Worm (Caenorhabditis elegans): ENCODE data around the gene sftb-6.
A peak's percentile ranks its signal among the peaks of the same experiment; 100 is the strongest.

The sftb-6 gene

DNA sequence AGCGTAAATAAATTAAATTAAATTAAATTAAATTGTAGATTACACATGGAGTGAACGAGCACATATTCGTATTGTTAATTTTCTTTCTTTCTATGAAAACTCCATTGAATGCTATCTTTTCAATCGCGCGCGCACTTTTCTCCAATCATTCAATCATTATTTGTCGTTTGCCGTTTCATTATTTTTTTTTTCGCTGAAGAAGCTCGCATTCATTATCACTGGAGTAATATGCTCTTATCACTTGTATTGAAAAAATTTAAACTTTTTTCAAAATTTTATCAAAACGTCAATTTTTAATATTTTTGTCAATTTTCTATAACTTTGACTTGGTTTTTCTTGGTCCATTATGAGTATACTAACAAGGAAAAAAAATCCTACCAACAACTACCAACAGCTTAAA, 32.7 kb upstream of the sftb-6 start:
- TF ChIP-seq tbx-11 (GFP tag; IDR thresholded peaks at IDR 0.05) (no peak), hmbx-1 (tag; optimal IDR thresholded peaks at IDR 0.05) (no peak), ets-7 (tag; optimal IDR thresholded peaks at IDR 0.05) (no peak), hnd-1 (tag; optimal IDR thresholded peaks at IDR 0.05) (no peak), aly-1 (tag; optimal IDR thresholded peaks at IDR 0.05) (no peak), scrt-1 (GFP tag; IDR thresholded peaks at IDR 0.05) (no peak), hmg-4 (GFP tag; optimal IDR thresholded peaks at IDR 0.05) (no peak)

DNA sequence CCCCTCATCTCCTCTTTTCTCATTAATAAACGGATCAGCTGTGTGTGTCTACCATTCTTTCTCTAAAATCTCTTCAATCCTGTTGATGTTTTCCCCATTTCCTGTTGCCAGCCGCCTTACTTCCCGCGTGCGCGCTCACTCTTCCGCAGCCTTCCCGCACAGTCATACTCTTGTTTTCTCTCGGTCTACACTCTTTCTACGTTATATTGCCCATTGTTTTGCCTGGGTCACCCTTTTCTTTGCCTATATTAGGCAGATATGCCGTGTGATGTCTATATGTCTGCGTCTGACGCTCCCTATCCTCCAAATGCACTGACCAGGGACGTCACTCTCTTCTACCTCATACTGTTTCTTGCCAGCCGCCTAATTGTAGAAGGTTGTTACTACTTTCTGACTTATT, 31.9 kb upstream of the sftb-6 start:
- TF ChIP-seq hmbx-1 (tag; optimal IDR thresholded peaks at IDR 0.05) = no peak
- peak; percentile 39 for TF ChIP-seq aly-1 (tag; optimal IDR thresholded peaks at IDR 0.05)
- no peak for TF ChIP-seq hnd-1 (tag; optimal IDR thresholded peaks at IDR 0.05)
- TF ChIP-seq ets-7 (tag; optimal IDR thresholded peaks at IDR 0.05) = peak; percentile 34
- no peak for TF ChIP-seq flt-1 (GFP tag; IDR thresholded peaks at IDR 0.05)
- no peak for TF ChIP-seq sea-1 (GFP tag; conservative IDR thresholded peaks at IDR 0.05)
- no peak for TF ChIP-seq ama-1 (optimal IDR thresholded peaks at IDR 0.05)
- TF ChIP-seq hmg-4 (GFP tag; optimal IDR thresholded peaks at IDR 0.05) = peak; percentile 68
- TF ChIP-seq B0310.2 (tag; optimal IDR thresholded peaks at IDR 0.05) = peak; percentile 12
- TF ChIP-seq F13C5.2 (tag; optimal IDR thresholded peaks at IDR 0.05) = peak; percentile 53
- no peak for TF ChIP-seq tbx-37 (GFP tag; conservative IDR thresholded peaks at IDR 0.05)
- 0 out of 2 replicates have a peak, but pooled peaks have one; percentile 6 for TF ChIP-seq pes-1 (GFP tag; IDR thresholded peaks at IDR 0.05)

DNA sequence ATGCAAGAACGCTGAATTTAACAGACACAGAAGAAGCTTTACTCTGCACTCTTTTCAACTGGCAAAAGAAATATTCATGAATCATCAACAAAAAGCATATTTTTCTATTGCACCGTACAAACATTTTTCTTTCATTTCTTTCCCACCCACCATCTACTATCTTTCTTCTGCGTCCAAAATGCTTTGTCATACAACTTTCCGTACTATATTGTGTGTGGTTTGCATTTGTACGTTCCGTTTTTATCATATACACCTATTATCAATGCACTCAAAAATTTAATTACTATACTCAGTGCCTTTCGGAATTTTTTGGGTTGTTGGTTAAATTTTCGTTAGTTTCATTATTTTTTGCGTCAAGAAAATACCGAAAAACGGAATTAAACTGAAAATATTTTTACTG, 30.5 kb upstream of the sftb-6 start:
- no peak for TF ChIP-seq flt-1 (GFP tag; IDR thresholded peaks at IDR 0.05)
- TF ChIP-seq hmbx-1 (tag; optimal IDR thresholded peaks at IDR 0.05) = no peak
- no peak for TF ChIP-seq B0310.2 (tag; optimal IDR thresholded peaks at IDR 0.05)
- no peak for TF ChIP-seq ama-1 (optimal IDR thresholded peaks at IDR 0.05)
- no peak for TF ChIP-seq hmg-4 (GFP tag; optimal IDR thresholded peaks at IDR 0.05)
- no peak for TF ChIP-seq tbx-11 (GFP tag; IDR thresholded peaks at IDR 0.05)
- TF ChIP-seq tra-4 (tag; optimal IDR thresholded peaks at IDR 0.05) = no peak
- TF ChIP-seq ceh-13 (GFP tag; optimal IDR thresholded peaks at IDR 0.05) = no peak
- no peak for TF ChIP-seq ets-7 (tag; optimal IDR thresholded peaks at IDR 0.05)

DNA sequence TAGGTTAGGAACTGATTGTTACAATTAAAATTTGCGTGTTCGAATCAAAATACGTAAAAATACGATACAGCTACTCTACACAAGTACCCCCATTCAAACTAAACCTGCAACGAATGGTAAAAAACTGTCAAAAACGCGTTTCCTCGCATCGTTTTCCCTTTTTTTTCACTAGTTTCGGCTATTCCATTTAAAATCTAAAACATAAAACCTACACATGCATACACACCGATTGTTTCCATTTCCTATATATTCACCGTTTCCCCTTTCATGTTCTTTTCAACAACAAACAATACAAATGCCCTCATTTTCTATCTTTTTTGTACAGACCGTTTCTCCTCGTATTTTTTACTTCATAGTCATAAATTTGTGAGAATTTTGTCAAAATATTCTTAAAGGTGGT, 29.4 kb upstream of the sftb-6 start:
- TF ChIP-seq ets-7 (tag; optimal IDR thresholded peaks at IDR 0.05) (no peak), ceh-36 (tag; optimal IDR thresholded peaks at IDR 0.05) (no peak), tbx-37 (GFP tag; conservative IDR thresholded peaks at IDR 0.05) (no peak), hnd-1 (tag; optimal IDR thresholded peaks at IDR 0.05) (no peak), hmg-4 (GFP tag; optimal IDR thresholded peaks at IDR 0.05) (no peak), ama-1 (optimal IDR thresholded peaks at IDR 0.05) (no peak), B0310.2 (tag; optimal IDR thresholded peaks at IDR 0.05) (no peak), scrt-1 (GFP tag; IDR thresholded peaks at IDR 0.05) (no peak), tbx-11 (GFP tag; IDR thresholded peaks at IDR 0.05) (no peak), ceh-13 (GFP tag; optimal IDR thresholded peaks at IDR 0.05) (no peak), aly-1 (tag; optimal IDR thresholded peaks at IDR 0.05) (no peak)

DNA sequence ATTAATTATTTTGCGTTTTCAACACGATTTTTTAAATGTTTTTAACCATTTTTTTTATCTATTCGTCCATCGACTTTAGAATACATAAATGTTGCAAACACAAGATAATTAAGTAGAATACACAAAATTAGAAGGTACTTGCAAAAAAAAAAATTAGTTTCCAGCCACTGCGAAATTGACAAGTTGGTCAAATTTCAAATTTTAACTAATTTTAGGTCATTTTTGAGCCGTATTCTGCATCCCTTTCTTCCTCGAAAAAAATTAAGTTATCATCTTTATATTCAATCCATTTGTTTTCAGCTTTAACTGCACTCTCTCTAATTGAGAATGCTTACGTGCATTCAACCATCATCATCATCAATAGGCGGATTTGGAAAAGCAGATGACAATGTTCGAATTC, 28.9 kb upstream of the sftb-6 start, which contains the start of gene egl-26:
egl-26 (plus strand) TSS at position 301 of the 400 bp plus-strand sequence.
- no peak for TF ChIP-seq scrt-1 (GFP tag; IDR thresholded peaks at IDR 0.05)
- TF ChIP-seq F13C5.2 (tag; optimal IDR thresholded peaks at IDR 0.05) = no peak
- TF ChIP-seq hnd-1 (tag; optimal IDR thresholded peaks at IDR 0.05) = no peak
- no peak for TF ChIP-seq ceh-13 (GFP tag; optimal IDR thresholded peaks at IDR 0.05)
- TF ChIP-seq hmbx-1 (tag; optimal IDR thresholded peaks at IDR 0.05) = no peak
- TF ChIP-seq B0310.2 (tag; optimal IDR thresholded peaks at IDR 0.05) = no peak
- TF ChIP-seq aly-1 (tag; optimal IDR thresholded peaks at IDR 0.05) = no peak
- TF ChIP-seq ceh-36 (tag; optimal IDR thresholded peaks at IDR 0.05) = no peak
- no peak for TF ChIP-seq ama-1 (optimal IDR thresholded peaks at IDR 0.05)
- no peak for TF ChIP-seq pes-1 (GFP tag; IDR thresholded peaks at IDR 0.05)
- no peak for TF ChIP-seq tra-4 (tag; optimal IDR thresholded peaks at IDR 0.05)
- no peak for TF ChIP-seq tbx-37 (GFP tag; conservative IDR thresholded peaks at IDR 0.05)
- no peak for TF ChIP-seq ets-7 (tag; optimal IDR thresholded peaks at IDR 0.05)
- TF ChIP-seq hmg-4 (GFP tag; optimal IDR thresholded peaks at IDR 0.05) = no peak

DNA sequence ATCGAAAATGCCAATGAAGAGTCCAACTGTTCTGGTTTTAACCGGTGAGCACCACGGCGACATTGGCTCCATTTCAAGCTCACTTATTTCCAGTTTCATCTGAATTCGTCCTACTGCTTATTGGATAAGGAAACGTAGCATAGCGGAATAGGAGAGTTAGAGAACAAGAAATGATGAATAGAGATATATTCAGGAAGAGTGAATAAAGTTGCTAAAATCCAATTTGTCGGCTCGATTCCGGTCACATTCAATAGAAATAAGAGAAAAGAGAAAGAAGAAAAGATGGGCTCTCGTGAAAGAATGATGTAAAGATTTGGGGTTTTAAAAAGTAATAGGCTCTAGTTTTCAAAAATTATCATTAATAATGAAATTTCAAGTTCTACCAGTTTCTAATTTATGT, 24.9 kb upstream of the sftb-6 start:
- no peak for TF ChIP-seq ceh-36 (tag; optimal IDR thresholded peaks at IDR 0.05)
- no peak for TF ChIP-seq pes-1 (GFP tag; IDR thresholded peaks at IDR 0.05)
- no peak for TF ChIP-seq hnd-1 (tag; optimal IDR thresholded peaks at IDR 0.05)

DNA sequence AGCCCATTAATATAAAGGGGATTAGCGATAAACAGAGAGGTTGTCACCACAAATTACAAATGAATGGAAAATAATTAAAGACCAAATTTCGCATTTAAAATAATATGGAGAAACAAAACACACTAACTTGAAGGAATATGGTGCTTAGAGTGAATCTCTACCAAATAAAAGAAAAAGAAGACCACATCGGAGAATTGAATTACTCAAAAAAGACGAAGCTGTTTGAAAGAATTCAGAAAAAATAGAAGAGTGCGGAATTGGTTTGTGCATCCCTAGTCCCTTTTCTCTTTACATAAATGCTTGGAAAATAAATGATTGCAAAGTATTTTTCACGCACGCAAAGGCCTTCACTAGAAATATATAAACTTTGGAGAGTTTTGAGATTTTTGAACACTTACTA, 24.3 kb upstream of the sftb-6 start:
- TF ChIP-seq pes-1 (GFP tag; IDR thresholded peaks at IDR 0.05) = no peak
- TF ChIP-seq sea-1 (GFP tag; conservative IDR thresholded peaks at IDR 0.05) = no peak
- TF ChIP-seq B0310.2 (tag; optimal IDR thresholded peaks at IDR 0.05) = no peak
- TF ChIP-seq hnd-1 (tag; optimal IDR thresholded peaks at IDR 0.05) = no peak
- no peak for TF ChIP-seq hmg-4 (GFP tag; optimal IDR thresholded peaks at IDR 0.05)
- no peak for TF ChIP-seq tbx-37 (GFP tag; conservative IDR thresholded peaks at IDR 0.05)
- TF ChIP-seq hmbx-1 (tag; optimal IDR thresholded peaks at IDR 0.05) = no peak
- no peak for TF ChIP-seq tbx-11 (GFP tag; IDR thresholded peaks at IDR 0.05)
- no peak for TF ChIP-seq ama-1 (optimal IDR thresholded peaks at IDR 0.05)
- TF ChIP-seq ceh-13 (GFP tag; optimal IDR thresholded peaks at IDR 0.05) = no peak
- no peak for TF ChIP-seq scrt-1 (GFP tag; IDR thresholded peaks at IDR 0.05)
- no peak for TF ChIP-seq aly-1 (tag; optimal IDR thresholded peaks at IDR 0.05)

DNA sequence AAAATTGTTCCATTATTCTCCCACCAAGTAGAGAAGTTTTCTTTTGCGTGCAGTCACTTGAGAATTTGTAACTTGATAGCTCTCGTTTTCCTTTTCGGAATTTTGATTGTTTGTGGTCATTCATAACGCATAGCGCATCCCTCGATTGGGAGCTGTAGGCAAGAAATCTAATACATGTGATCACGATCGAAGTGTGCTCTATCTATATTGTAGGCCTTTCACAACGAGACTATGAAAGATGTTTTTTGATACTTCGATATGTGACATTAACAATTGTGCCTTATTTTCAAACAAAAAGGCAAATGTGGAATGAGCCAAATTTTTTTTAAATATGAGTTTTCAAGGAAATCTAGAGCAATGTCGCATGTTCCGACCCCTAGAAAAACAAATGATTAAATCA, 22.4 kb upstream of the sftb-6 start:
- no peak for TF ChIP-seq tbx-11 (GFP tag; IDR thresholded peaks at IDR 0.05)
- no peak for TF ChIP-seq hmbx-1 (tag; optimal IDR thresholded peaks at IDR 0.05)
- no peak for TF ChIP-seq tbx-37 (GFP tag; conservative IDR thresholded peaks at IDR 0.05)
- TF ChIP-seq sea-1 (GFP tag; conservative IDR thresholded peaks at IDR 0.05) = no peak
- no peak for TF ChIP-seq pes-1 (GFP tag; IDR thresholded peaks at IDR 0.05)
- TF ChIP-seq hmg-4 (GFP tag; optimal IDR thresholded peaks at IDR 0.05) = no peak
- no peak for TF ChIP-seq hnd-1 (tag; optimal IDR thresholded peaks at IDR 0.05)
